Worm (Caenorhabditis elegans): ENCODE data around the gene nhr-263.

Gene nhr-263

DNA sequence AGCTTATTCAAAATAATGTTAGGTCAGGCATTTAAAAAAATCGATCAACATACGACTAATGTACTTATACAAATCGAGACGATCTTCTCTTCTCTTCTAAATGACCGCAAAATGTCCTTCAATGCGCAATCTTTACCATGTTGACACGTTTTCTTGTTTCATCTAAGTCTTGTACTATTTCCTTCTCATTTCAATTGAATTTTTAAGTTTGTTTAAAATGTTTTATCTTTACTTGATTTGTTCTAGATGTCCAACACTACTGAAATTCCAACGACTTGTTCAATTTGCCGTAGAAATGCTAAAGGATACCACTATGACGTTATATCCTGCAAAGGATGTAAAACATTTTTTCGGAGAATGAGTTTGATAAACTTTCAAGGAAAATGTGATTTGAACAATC lies at the start of gene nhr-263, which contains the start of gene nhr-148:
TSS of gene nhr-263 (minus strand) at position 101 of the 400 bp plus-strand sequence.
TSS of gene nhr-148 (plus strand) at position 215 of the 400 bp plus-strand sequence.
- TF ChIP-seq med-1 (GFP tag; optimal IDR thresholded peaks at IDR 0.05; ENCODE audit: insufficient read depth), result no peak
- no peak for TF ChIP-seq cog-1 (tag; optimal IDR thresholded peaks at IDR 0.05)
- no peak for TF ChIP-seq ztf-29 (GFP tag; IDR thresholded peaks at IDR 0.05)
- TF ChIP-seq T22C8.4 (GFP tag; IDR thresholded peaks at IDR 0.05), result no peak
- TF ChIP-seq klf-2 (GFP tag; conservative IDR thresholded peaks at IDR 0.05), result no peak
- no peak for TF ChIP-seq ref-1 (GFP tag; conservative IDR thresholded peaks at IDR 0.05)
- TF ChIP-seq flt-1 (GFP tag; IDR thresholded peaks at IDR 0.05), result no peak
- no peak for TF ChIP-seq ztf-23 (GFP tag; IDR thresholded peaks at IDR 0.05)
- TF ChIP-seq tab-1 (GFP tag; IDR thresholded peaks at IDR 0.05), result no peak

DNA sequence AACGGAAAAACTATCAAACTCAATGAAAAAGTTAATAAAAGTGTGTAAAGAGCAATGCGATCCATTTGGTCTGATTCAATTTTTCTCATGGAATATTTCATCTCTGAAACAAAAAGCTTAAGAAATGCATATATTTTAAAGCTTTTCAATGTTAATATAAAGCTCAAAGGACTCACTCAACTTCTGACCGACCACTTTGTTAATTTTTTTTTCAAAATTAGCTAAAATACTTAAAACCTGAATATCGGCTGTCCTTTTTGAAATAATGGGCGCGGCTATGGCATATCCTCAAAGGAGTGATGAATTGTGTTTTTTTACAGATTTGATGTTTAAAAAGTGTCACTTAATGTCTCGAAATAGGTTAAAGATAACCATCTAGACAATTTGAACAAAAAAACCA lies 47.9 kb upstream of the nhr-263 start, which contains the start of gene C02H6.1:
TSS of gene C02H6.1 (minus strand) at position 101 of the 400 bp plus-strand sequence.
- TF ChIP-seq ref-1 (GFP tag; conservative IDR thresholded peaks at IDR 0.05) (no peak), ztf-29 (GFP tag; IDR thresholded peaks at IDR 0.05) (no peak), cog-1 (tag; optimal IDR thresholded peaks at IDR 0.05) (no peak), ztf-23 (GFP tag; IDR thresholded peaks at IDR 0.05) (no peak), klf-2 (GFP tag; conservative IDR thresholded peaks at IDR 0.05) (no peak), med-1 (GFP tag; optimal IDR thresholded peaks at IDR 0.05; ENCODE audit: insufficient read depth) (no peak), flt-1 (GFP tag; IDR thresholded peaks at IDR 0.05) (no peak), tab-1 (GFP tag; IDR thresholded peaks at IDR 0.05) (no peak), T22C8.4 (GFP tag; IDR thresholded peaks at IDR 0.05) (no peak)

DNA sequence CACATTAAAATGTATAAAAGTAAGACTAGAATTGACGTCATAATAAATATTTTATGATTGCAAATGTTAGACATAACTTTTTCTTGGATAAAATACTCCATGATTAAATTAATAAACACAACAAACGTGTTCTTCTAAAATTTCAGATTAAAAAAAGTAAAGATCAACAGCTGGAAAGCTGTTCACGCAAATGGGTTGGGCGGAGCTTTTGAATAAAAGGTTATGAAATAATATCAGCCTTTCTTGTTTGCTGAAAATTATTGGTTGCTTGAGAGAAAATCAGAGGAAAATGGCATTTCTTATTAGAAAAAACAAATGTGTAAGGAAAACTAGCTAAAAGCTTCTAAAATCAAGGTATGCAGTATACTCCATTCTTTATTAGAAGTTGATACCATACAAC lies 45.9 kb upstream of the nhr-263 start, which contains the start of gene C02H6.3:
TSS of gene C02H6.3 (minus strand) at position 101 of the 400 bp plus-strand sequence.
- TF ChIP-seq ref-1 (GFP tag; conservative IDR thresholded peaks at IDR 0.05) (no peak), flt-1 (GFP tag; IDR thresholded peaks at IDR 0.05) (no peak), T22C8.4 (GFP tag; IDR thresholded peaks at IDR 0.05) (no peak), ztf-29 (GFP tag; IDR thresholded peaks at IDR 0.05) (no peak), ztf-23 (GFP tag; IDR thresholded peaks at IDR 0.05) (no peak), klf-2 (GFP tag; conservative IDR thresholded peaks at IDR 0.05) (no peak), tab-1 (GFP tag; IDR thresholded peaks at IDR 0.05) (no peak), med-1 (GFP tag; optimal IDR thresholded peaks at IDR 0.05; ENCODE audit: insufficient read depth) (no peak), cog-1 (tag; optimal IDR thresholded peaks at IDR 0.05) (no peak)

DNA sequence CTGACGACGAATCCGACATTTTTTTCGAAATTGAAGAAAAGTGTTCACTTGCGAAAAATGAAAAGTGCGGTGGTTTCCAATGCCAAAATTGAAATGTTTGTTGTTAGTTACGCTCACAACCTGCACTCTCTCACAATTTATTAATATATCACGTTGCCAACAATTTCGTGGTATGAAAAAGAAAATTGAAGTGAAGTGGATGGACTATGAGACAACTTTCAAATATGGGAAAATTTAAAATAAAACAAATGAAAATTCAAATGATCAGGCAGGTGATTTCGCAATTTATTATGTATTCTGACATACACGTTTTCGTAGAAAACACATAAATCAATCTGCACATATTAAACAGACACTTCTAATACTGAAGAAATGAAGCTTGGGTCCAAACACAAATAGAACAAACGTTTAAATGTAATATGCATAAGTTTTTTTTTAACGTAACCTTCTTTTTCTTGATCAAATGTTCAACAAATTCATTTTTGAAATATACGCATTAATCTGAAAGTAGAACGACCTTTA lies 44.3 kb upstream of the nhr-263 start, which contains the start of gene srp-6:
TSS of gene srp-6 (minus strand) at position 51 of the 522 bp plus-strand sequence.
- no peak for TF ChIP-seq ztf-23 (GFP tag; IDR thresholded peaks at IDR 0.05)
- no peak for TF ChIP-seq tab-1 (GFP tag; IDR thresholded peaks at IDR 0.05)
- no peak for TF ChIP-seq ref-1 (GFP tag; conservative IDR thresholded peaks at IDR 0.05)
- no peak for TF ChIP-seq ztf-29 (GFP tag; IDR thresholded peaks at IDR 0.05)
- no peak for TF ChIP-seq cog-1 (tag; optimal IDR thresholded peaks at IDR 0.05)
- TF ChIP-seq flt-1 (GFP tag; IDR thresholded peaks at IDR 0.05), result no peak
- no peak for TF ChIP-seq klf-2 (GFP tag; conservative IDR thresholded peaks at IDR 0.05)
- TF ChIP-seq T22C8.4 (GFP tag; IDR thresholded peaks at IDR 0.05), result no peak
- no peak for TF ChIP-seq med-1 (GFP tag; optimal IDR thresholded peaks at IDR 0.05; ENCODE audit: insufficient read depth)

DNA sequence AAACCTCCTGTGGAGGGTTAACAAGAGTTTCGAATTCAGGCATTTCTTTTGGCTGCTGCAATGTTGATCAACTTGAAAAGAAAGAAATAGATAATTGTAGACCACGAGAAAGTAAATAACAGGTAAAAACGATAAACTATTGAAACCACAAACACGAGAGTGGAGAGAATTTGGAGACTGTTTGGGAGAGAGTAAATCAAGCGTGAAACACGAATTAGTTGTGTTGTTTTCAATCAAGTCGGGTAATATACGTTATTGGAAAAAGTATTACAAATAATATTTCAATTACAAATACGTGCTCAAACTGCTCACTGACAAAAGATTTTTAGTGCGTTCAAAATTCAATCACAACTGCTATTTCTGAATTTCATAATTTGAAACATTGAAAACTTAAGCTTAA lies 39.2 kb upstream of the nhr-263 start, which contains the start of gene C03G6.17:
TSS of gene C03G6.17 (minus strand) at position 101 of the 400 bp plus-strand sequence.
- TF ChIP-seq ztf-29 (GFP tag; IDR thresholded peaks at IDR 0.05), result no peak

DNA sequence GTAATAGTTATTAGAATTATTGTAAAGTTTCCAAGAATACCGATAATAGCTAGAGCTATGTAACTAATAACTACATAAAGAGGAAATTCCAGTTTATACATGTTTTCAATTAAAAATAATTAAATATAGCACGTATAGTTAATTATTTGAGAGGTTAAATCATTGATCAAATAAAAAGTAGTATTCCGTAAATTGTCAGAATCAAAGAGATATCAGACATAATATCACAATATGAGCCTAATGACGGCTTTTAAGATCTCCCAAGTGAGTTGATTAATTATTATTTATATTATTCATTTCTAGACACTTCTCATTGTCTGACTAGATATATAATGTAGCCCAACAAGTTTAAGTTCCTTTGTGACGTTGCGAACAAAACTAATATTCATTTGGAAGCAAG lies 37.5 kb upstream of the nhr-263 start, which contains the start of gene srsx-24:
TSS of gene srsx-24 (minus strand) at position 101 of the 400 bp plus-strand sequence.
- TF ChIP-seq T22C8.4 (GFP tag; IDR thresholded peaks at IDR 0.05) (no peak), med-1 (GFP tag; optimal IDR thresholded peaks at IDR 0.05; ENCODE audit: insufficient read depth) (no peak), flt-1 (GFP tag; IDR thresholded peaks at IDR 0.05) (no peak), ref-1 (GFP tag; conservative IDR thresholded peaks at IDR 0.05) (no peak), ztf-29 (GFP tag; IDR thresholded peaks at IDR 0.05) (no peak), ztf-23 (GFP tag; IDR thresholded peaks at IDR 0.05) (no peak), cog-1 (tag; optimal IDR thresholded peaks at IDR 0.05) (no peak)

DNA sequence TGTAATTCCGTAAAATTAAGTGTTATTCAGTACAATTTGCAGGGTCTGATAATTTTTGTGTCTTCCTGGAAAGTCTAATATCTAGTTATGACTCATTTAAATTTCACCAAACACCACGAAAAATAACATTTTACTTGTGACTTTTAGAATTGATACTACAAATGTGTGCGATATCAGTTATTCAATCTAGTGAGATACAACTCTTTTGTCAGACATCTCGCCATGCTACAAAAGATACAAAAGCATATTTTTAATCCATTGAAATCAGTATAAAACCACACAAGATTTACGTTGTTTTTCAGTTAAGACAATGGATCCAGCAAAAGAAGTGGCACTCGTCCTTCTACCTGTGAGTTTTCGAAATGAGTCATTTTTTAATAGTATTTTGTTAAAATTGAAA lies 32.2 kb upstream of the nhr-263 start, which contains the start of gene srx-56:
TSS of gene srx-56 (plus strand) at position 301 of the 400 bp plus-strand sequence.
- TF ChIP-seq ztf-23 (GFP tag; IDR thresholded peaks at IDR 0.05) (no peak), T22C8.4 (GFP tag; IDR thresholded peaks at IDR 0.05) (no peak), cog-1 (tag; optimal IDR thresholded peaks at IDR 0.05) (no peak), ztf-29 (GFP tag; IDR thresholded peaks at IDR 0.05) (no peak), med-1 (GFP tag; optimal IDR thresholded peaks at IDR 0.05; ENCODE audit: insufficient read depth) (no peak)

DNA sequence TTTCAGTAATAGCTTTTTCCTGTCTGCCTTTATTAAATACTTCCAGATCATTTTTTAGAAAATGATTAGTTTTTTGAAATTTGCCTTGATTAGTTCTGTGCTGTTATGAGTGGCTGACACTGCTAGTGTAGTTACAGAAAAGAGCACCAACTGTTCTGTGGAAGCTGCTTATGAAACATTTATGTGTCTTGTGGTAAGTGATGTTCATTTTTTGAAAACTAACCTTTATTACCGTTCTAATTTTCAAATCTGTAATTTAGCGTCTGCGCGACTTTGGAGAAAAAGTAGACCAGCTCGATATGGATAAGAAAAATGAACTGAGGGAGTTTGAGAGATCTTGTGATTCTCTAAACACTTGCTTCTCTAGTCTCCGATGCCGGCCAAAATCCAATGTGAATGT lies 27.7 kb upstream of the nhr-263 start, which contains the start of gene srj-14:
TSS of gene srj-14 (plus strand) at position 131 of the 400 bp plus-strand sequence.
- TF ChIP-seq T22C8.4 (GFP tag; IDR thresholded peaks at IDR 0.05) (no peak), tab-1 (GFP tag; IDR thresholded peaks at IDR 0.05) (no peak), flt-1 (GFP tag; IDR thresholded peaks at IDR 0.05) (no peak)

DNA sequence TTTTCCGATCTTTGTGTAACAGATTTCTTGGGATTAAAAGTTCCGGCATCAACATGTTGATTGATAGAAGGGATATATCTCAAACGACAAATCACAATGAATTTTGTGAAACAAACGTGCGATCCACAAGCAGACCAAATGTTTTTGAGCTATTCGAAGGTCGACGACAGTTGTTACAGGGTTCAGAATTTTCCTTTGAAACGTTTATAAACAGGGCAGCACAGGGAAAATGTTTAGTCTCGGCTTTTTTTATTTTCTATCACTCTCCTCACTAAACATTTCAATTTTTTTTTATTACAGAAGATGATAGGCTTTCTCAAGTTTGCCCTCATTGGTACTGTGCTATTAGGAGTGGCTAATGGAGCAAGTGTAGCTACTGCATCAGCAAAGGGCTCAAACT lies 23.1 kb upstream of the nhr-263 start, which contains the start of gene exc-13:
TSS of gene exc-13 (plus strand) at position 301 of the 400 bp plus-strand sequence.
- TF ChIP-seq klf-2 (GFP tag; conservative IDR thresholded peaks at IDR 0.05) (no peak), flt-1 (GFP tag; IDR thresholded peaks at IDR 0.05) (no peak), ref-1 (GFP tag; conservative IDR thresholded peaks at IDR 0.05) (no peak), tab-1 (GFP tag; IDR thresholded peaks at IDR 0.05) (no peak), ztf-23 (GFP tag; IDR thresholded peaks at IDR 0.05) (no peak), ztf-29 (GFP tag; IDR thresholded peaks at IDR 0.05) (no peak), T22C8.4 (GFP tag; IDR thresholded peaks at IDR 0.05) (no peak), med-1 (GFP tag; optimal IDR thresholded peaks at IDR 0.05; ENCODE audit: insufficient read depth) (no peak), cog-1 (tag; optimal IDR thresholded peaks at IDR 0.05) (no peak)

DNA sequence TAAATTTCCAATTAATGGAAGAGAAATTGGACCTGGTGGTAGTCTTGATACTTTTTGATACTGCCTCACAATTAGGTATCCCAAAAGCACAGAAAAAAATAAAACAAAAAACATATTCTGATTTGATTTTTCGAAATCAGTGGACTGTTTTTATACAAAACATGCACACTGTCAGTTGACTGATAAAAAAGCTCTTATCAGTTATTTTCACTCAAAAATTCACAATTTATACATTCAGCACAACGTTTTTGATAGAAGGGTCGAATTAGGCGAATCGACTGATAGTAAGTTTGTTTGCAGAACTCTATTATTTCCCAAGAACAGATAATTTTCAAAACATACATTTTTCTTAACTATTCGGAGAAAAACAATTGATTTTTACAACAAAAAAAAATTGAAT lies 22.2 kb upstream of the nhr-263 start, which contains the start of gene cyp-35A2:
TSS of gene cyp-35A2 (minus strand) at position 124 of the 400 bp plus-strand sequence.
- TF ChIP-seq T22C8.4 (GFP tag; IDR thresholded peaks at IDR 0.05) (no peak), flt-1 (GFP tag; IDR thresholded peaks at IDR 0.05) (no peak), ztf-29 (GFP tag; IDR thresholded peaks at IDR 0.05) (no peak), cog-1 (tag; optimal IDR thresholded peaks at IDR 0.05) (no peak), med-1 (GFP tag; optimal IDR thresholded peaks at IDR 0.05; ENCODE audit: insufficient read depth) (no peak), tab-1 (GFP tag; IDR thresholded peaks at IDR 0.05) (no peak), klf-2 (GFP tag; conservative IDR thresholded peaks at IDR 0.05) (no peak), ztf-23 (GFP tag; IDR thresholded peaks at IDR 0.05) (no peak), ref-1 (GFP tag; conservative IDR thresholded peaks at IDR 0.05) (no peak)
